Worm (Caenorhabditis elegans) whole organism, young adult: Measurements from ENCODE around the gene tif-1A.

Source experiments
- B0261.1 ChIP-seq: sonication (generic microtip); optimal IDR thresholded peaks from 2 replicates; lab custom pipeline; 2016; ENCODE audit warnings: mild to moderate bottlenecking, missing genetic modification characterization, moderate library complexity, missing compliant biosample characterization
- C06A6.2 ChIP-seq: fragments of 200-800 bp; sonication (Bioruptor generic); conservative IDR thresholded peaks from 2 replicates; pipeline ENCODE4 v1.3.6; 2022; ENCODE audit warnings: missing genetic modification characterization, missing compliant biosample characterization
- F49E8.2 ChIP-seq: sonication (generic microtip); optimal IDR thresholded peaks from 3 replicates; lab custom pipeline; 2017; ENCODE audit warnings: missing genetic modification characterization, mild to moderate bottlenecking, missing compliant biosample characterization, antibody characterized with exemption, moderate library complexity; ENCODE audit not compliant: insufficient read depth
- T26A5.8 ChIP-seq: sonication (generic microtip); optimal IDR thresholded peaks from 2 replicates; lab custom pipeline; 2016; ENCODE audit warnings: missing genetic modification characterization, missing compliant biosample characterization
- Y67H2A.10 ChIP-seq: fragments of 200-800 bp; sonication (Bioruptor generic); conservative IDR thresholded peaks from 2 replicates; pipeline ENCODE4 v1.3.6; 2022; ENCODE audit warnings: missing genetic modification reagents, missing genetic modification characterization, missing compliant biosample characterization
- Y95B8A.8 ChIP-seq: fragments of 200-800 bp; sonication (Bioruptor generic); IDR thresholded peaks from 2 replicates; pipeline ENCODE4 v1.3.6; 2022; ENCODE audit warnings: missing genetic modification reagents, missing genetic modification characterization, missing compliant biosample characterization
- ama-1 ChIP-seq, 3 experiments: fragments of 150-350 bp in 1 of 3; sonication (generic microtip) in 2 of 3; optimal IDR thresholded peaks; 2 replicates each; lab custom pipeline; 2014 to 2018; ENCODE audit warnings: missing biosample characterization in 2 of 3, missing genetic modification characterization in 2 of 3, missing genetic modification reagents in 2 of 3
- aptf-2 ChIP-seq: fragments of 200-800 bp; sonication (Bioruptor generic); conservative IDR thresholded peaks from 2 replicates; pipeline ENCODE4 v1.3.6; 2022; ENCODE audit warnings: missing genetic modification reagents, missing genetic modification characterization, missing compliant biosample characterization
- cebp-1 ChIP-seq, 2 experiments: fragments of 200-800 bp in 1 of 2; sonication (Bioruptor generic) in 1 of 2; sonication (generic microtip) in 1 of 2; IDR thresholded peaks in 1 of 2; optimal IDR thresholded peaks in 1 of 2; 2 replicates each; pipeline versions ENCODE4 v1.3.6 to Lab custom; 2017 to 2022; ENCODE audit warnings: missing compliant biosample characterization in 2 of 2, missing genetic modification characterization in 2 of 2, mild to moderate bottlenecking in 1 of 2, missing genetic modification reagents in 1 of 2, moderate library complexity in 1 of 2
- ceh-58 ChIP-seq: fragments of 200-800 bp; sonication (Bioruptor generic); IDR thresholded peaks from 2 replicates; pipeline ENCODE4 v1.3.6; 2022; ENCODE audit warnings: missing genetic modification characterization, missing compliant biosample characterization
- egl-44 ChIP-seq: fragments of 200-800 bp; sonication (Bioruptor generic); IDR thresholded peaks from 2 replicates; pipeline ENCODE4 v1.3.6; 2022; ENCODE audit warnings: missing genetic modification reagents, missing genetic modification characterization, missing compliant biosample characterization
- ets-4 ChIP-seq: fragments of 200-800 bp; sonication (Bioruptor generic); optimal IDR thresholded peaks from 2 replicates; lab custom pipeline; 2018; ENCODE audit warnings: mild to moderate bottlenecking, missing genetic modification characterization, missing compliant biosample characterization
- him-1 ChIP-seq: sonication (generic microtip); optimal IDR thresholded peaks from 2 replicates; lab custom pipeline; 2016; ENCODE audit warnings: missing genotype, missing genetic modification reagents, missing genetic modification characterization, missing compliant biosample characterization
- hmg-1.2 ChIP-seq: fragments of 200-800 bp; sonication (Bioruptor generic); IDR thresholded peaks from 2 replicates; pipeline ENCODE4 v1.3.6; 2022; ENCODE audit warnings: missing genetic modification reagents, missing genetic modification characterization, missing compliant biosample characterization
- hmg-20 ChIP-seq: fragments of 200-800 bp; sonication (Bioruptor generic); IDR thresholded peaks from 2 replicates; pipeline ENCODE4 v1.3.6; 2022; ENCODE audit warnings: missing genetic modification reagents, missing genetic modification characterization, missing compliant biosample characterization
- hsf-1 ChIP-seq: fragments of 200-800 bp; sonication (Bioruptor generic); IDR thresholded peaks from 2 replicates; pipeline ENCODE4 v1.3.6; 2022; ENCODE audit warnings: missing genetic modification reagents, missing genetic modification characterization, missing compliant biosample characterization
- lag-1 ChIP-seq: fragments of 200-800 bp; sonication (Bioruptor generic); IDR thresholded peaks from 2 replicates; pipeline ENCODE4 v1.3.6; 2022; ENCODE audit warnings: missing genetic modification reagents, missing genetic modification characterization, missing compliant biosample characterization
- lin-26 ChIP-seq: fragments of 200-800 bp; sonication (Bioruptor generic); IDR thresholded peaks from 2 replicates; pipeline ENCODE4 v1.3.6; 2022; ENCODE audit warnings: missing genetic modification reagents, missing genetic modification characterization, missing compliant biosample characterization
- lin-54 ChIP-seq: fragments of 200-800 bp; sonication (Bioruptor generic); optimal IDR thresholded peaks from 2 replicates; lab custom pipeline; 2018; ENCODE audit warnings: mild to moderate bottlenecking, missing genetic modification characterization, missing compliant biosample characterization
- lsy-27 ChIP-seq: sonication (generic microtip); optimal IDR thresholded peaks from 2 replicates; lab custom pipeline; 2017; ENCODE audit warnings: missing genetic modification characterization, mild to moderate bottlenecking, missing compliant biosample characterization, antibody characterized with exemption, missing genotype, borderline replicate concordance; ENCODE audit not compliant: insufficient read depth
- madf-10 ChIP-seq: sonication (generic microtip); optimal IDR thresholded peaks from 2 replicates; lab custom pipeline; 2016; ENCODE audit warnings: mild to moderate bottlenecking, missing genetic modification characterization, missing compliant biosample characterization
- mel-28 ChIP-seq: sonication (generic microtip); optimal IDR thresholded peaks from 2 replicates; lab custom pipeline; 2016; ENCODE audit warnings: borderline replicate concordance, mild to moderate bottlenecking, missing genetic modification characterization, missing compliant biosample characterization
- mxl-1 ChIP-seq: sonication (generic microtip); optimal IDR thresholded peaks from 2 replicates; lab custom pipeline; 2016; ENCODE audit warnings: missing genetic modification characterization, missing compliant biosample characterization
- nhr-179 ChIP-seq: sonication (generic microtip); optimal IDR thresholded peaks from 2 replicates; lab custom pipeline; 2016; ENCODE audit warnings: mild to moderate bottlenecking, missing genetic modification characterization, missing compliant biosample characterization
- nhr-80 ChIP-seq: sonication (generic microtip); optimal IDR thresholded peaks from 2 replicates; lab custom pipeline; 2016; ENCODE audit warnings: missing genetic modification characterization, missing compliant biosample characterization
- rpc-1 ChIP-seq, 2 experiments: fragments of 150-350 bp in 1 of 2; sonication (generic microtip) in 1 of 2; optimal IDR thresholded peaks; 2 replicates each; lab custom pipeline; 2014 to 2018; ENCODE audit warnings: missing biosample characterization in 1 of 2, missing genetic modification characterization in 1 of 2, missing genetic modification reagents in 1 of 2, missing genotype in 1 of 2
- snpc-3.4 ChIP-seq: sonication (generic microtip); optimal IDR thresholded peaks from 2 replicates; lab custom pipeline; 2017; ENCODE audit warnings: missing genetic modification characterization, mild to moderate bottlenecking, missing compliant biosample characterization, antibody characterized with exemption, moderate library complexity, missing genotype, missing genetic modification reagents
- snpc-4 ChIP-seq, 5 experiments: fragments of 150-350 bp in 1 of 5; sonication (generic microtip) in 4 of 5; optimal IDR thresholded peaks; 2 replicates each; lab custom pipeline; 2014 to 2018; ENCODE audit warnings: missing genetic modification characterization in 5 of 5, missing biosample characterization in 3 of 5, antibody characterized with exemption in 2 of 5, mild to moderate bottlenecking in 2 of 5, missing compliant biosample characterization in 2 of 5, missing genotype in 2 of 5, moderate library complexity in 2 of 5, missing genetic modification reagents in 1 of 5
- somi-1 ChIP-seq: fragments of 200-800 bp; sonication (Bioruptor generic); optimal IDR thresholded peaks from 2 replicates; lab custom pipeline; 2018; ENCODE audit warnings: mild to moderate bottlenecking, missing genetic modification characterization, missing compliant biosample characterization
- unc-130 ChIP-seq: sonication (generic microtip); optimal IDR thresholded peaks from 2 replicates; lab custom pipeline; 2016; ENCODE audit warnings: missing genetic modification reagents, missing genetic modification characterization, missing compliant biosample characterization
- zfh-2 ChIP-seq: fragments of 200-800 bp; sonication (Bioruptor generic); conservative IDR thresholded peaks from 2 replicates; pipeline ENCODE4 v1.3.6; 2022; ENCODE audit warnings: missing genetic modification reagents, missing genetic modification characterization, missing compliant biosample characterization
- zim-3 ChIP-seq: sonication (generic microtip); optimal IDR thresholded peaks from 2 replicates; lab custom pipeline; 2017; ENCODE audit warnings: mild to moderate bottlenecking, missing genetic modification characterization, moderate library complexity, missing compliant biosample characterization
- ztf-28 ChIP-seq: fragments of 200-800 bp; sonication (Bioruptor generic); IDR thresholded peaks from 2 replicates; pipeline ENCODE4 v1.3.6; 2022; ENCODE audit warnings: missing genetic modification reagents, missing genetic modification characterization, missing compliant biosample characterization

The tif-1A gene

DNA sequence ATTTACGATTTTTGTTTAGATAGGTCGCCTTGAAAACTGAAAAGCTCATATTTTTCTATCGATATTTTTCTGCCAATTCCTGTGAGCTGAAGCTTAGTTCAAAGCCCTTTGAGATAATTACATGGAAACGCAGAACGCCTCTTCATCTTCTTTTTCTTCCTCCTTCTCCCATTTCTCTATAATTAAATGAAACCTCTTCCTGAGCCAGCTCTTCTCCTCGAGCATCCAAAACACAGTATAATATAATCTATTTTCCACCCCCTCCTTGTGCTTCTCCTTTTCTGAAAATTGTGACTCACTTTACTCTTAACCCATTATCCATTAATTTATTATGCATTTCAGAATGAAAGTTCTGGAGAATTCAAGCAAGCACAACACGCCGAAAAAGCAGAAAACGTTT lies 47.6 kb downstream of the tif-1A start, which contains the start of gene F37A8.5:
Gene F37A8.5, plus strand, starts transcription at position 332 of the 400 bp plus-strand sequence.
- TF ChIP-seq egl-44 (no peak), mel-28 (tag; lab: Kevin White, UChicago) (no peak), rpc-1 (optimal IDR thresholded peaks at IDR 0.05; lab: Kevin White, UChicago) (no peak), rpc-1 (tag; optimal IDR thresholded peaks at IDR 0.05; lab: Kevin White, UChicago) (no peak), lag-1 (GFP tag; lab: Robert Waterston, UW) (no peak), zim-3 (no peak), lsy-27 (tag; lab: Kevin White, UChicago) (no peak), snpc-3.4 (tag; lab: Kevin White, UChicago) (no peak), ets-4 (no peak), Y67H2A.10 (GFP tag; lab: Robert Waterston, UW) (no peak), aptf-2 (GFP tag; lab: Robert Waterston, UW) (no peak), lin-26 (GFP tag; lab: Robert Waterston, UW) (no peak)

DNA sequence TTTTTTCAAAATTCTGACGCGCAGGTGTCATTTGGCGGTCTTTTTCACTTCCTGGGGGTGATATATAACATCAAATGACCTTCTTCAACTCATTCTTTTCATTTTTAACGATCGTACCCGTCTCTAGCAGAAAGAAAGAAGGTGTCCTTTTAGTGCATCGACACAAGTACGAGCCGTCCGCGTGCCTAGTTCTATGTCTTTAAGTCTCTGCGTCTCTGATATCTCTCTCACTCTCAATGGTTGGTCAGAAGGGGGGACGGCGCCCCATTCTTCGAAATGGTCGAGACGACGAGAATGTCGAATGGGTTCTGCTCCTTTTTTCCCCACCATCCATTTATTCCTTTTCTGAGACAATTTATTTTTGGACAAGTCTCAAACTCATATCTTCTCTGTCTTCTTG lies 48.2 kb downstream of the tif-1A start:
- no peak for TF ChIP-seq unc-130 (GFP tag; lab: Kevin White, UChicago)
- TF ChIP-seq ztf-28 (GFP tag; lab: Robert Waterston, UW): 0 out of 2 replicates have a peak, but pooled peaks have one; percentile 24
- TF ChIP-seq Y95B8A.8 (GFP tag; lab: Robert Waterston, UW): 0 out of 2 replicates have a peak, but pooled peaks have one; percentile 13
- TF ChIP-seq F49E8.2: no peak
- TF ChIP-seq hmg-1.2 (GFP tag; lab: Robert Waterston, UW): peak; percentile 63; the same call in 1 of the 2 replicates
- no peak for TF ChIP-seq ama-1 (optimal IDR thresholded peaks at IDR 0.05; lab: Kevin White, UChicago)
- TF ChIP-seq ama-1 (GFP tag; optimal IDR thresholded peaks at IDR 0.05; lab: Kevin White, UChicago): no peak

ce11 chrIII:3954828-3955227 lies 49.1 kb downstream of the tif-1A start:
- no peak for TF ChIP-seq zfh-2
- TF ChIP-seq somi-1 (GFP tag; lab: Kevin White, UChicago): no peak
- no peak for TF ChIP-seq ceh-58 (GFP tag; lab: Robert Waterston, UW)
- no peak for TF ChIP-seq snpc-4 (GFP tag; optimal IDR thresholded peaks at IDR 0.05; lab: Kevin White, UChicago)
- TF ChIP-seq snpc-4 (tag; optimal IDR thresholded peaks at IDR 0.05; lab: Kevin White, UChicago): no peak
- no peak for TF ChIP-seq nhr-80 (tag; lab: Kevin White, UChicago)
- no peak for TF ChIP-seq Y67H2A.10 (GFP tag; lab: Robert Waterston, UW)
- no peak for TF ChIP-seq zim-3
- TF ChIP-seq hmg-20: no peak
- TF ChIP-seq nhr-179 (tag; lab: Kevin White, UChicago): no peak
- no peak for TF ChIP-seq lin-54 (GFP tag; lab: Kevin White, UChicago)
- no peak for TF ChIP-seq madf-10 (tag; lab: Kevin White, UChicago)
- no peak for TF ChIP-seq B0261.1 (tag; lab: Kevin White, UChicago)
- TF ChIP-seq mxl-1 (tag; lab: Kevin White, UChicago): no peak

- TF ChIP-seq him-1 (tag; lab: Kevin White, UChicago): no peak
- TF ChIP-seq somi-1 (GFP tag; lab: Kevin White, UChicago): peak; percentile 49
- TF ChIP-seq T26A5.8 (tag; lab: Kevin White, UChicago): no peak
- no peak for TF ChIP-seq cebp-1 (GFP tag; IDR thresholded peaks at IDR 0.05; lab: Robert Waterston, UW)
- peak; percentile 36 for TF ChIP-seq cebp-1 (tag; optimal IDR thresholded peaks at IDR 0.05; lab: Kevin White, UChicago)
- peak; percentile 23 for TF ChIP-seq ama-1 (optimal IDR thresholded peaks at IDR 0.05; lab: Kevin White, UChicago)
- no peak for TF ChIP-seq ama-1 (GFP tag; optimal IDR thresholded peaks at IDR 0.05; lab: Kevin White, UChicago)
- 0 out of 2 replicates have a peak, but pooled peaks have one; percentile 11 for TF ChIP-seq C06A6.2 (GFP tag; lab: Robert Waterston, UW)
- no peak for TF ChIP-seq hsf-1 (GFP tag; lab: Robert Waterston, UW)
Measured at ce11 chrIII:3954220-3954619, 49.7 kb downstream of the tif-1A start.
